Worm (Caenorhabditis elegans): ENCODE measurements around the gene nfyc-1.

DNA sequence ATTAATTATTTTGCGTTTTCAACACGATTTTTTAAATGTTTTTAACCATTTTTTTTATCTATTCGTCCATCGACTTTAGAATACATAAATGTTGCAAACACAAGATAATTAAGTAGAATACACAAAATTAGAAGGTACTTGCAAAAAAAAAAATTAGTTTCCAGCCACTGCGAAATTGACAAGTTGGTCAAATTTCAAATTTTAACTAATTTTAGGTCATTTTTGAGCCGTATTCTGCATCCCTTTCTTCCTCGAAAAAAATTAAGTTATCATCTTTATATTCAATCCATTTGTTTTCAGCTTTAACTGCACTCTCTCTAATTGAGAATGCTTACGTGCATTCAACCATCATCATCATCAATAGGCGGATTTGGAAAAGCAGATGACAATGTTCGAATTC is 25.6 kb downstream of the nfyc-1 start, which contains the start of gene egl-26:
- no peak for TF ChIP-seq nhr-28 (tag; optimal IDR thresholded peaks at IDR 0.05)
- TF ChIP-seq pha-4 (tag; optimal IDR thresholded peaks at IDR 0.05): no peak
- TF ChIP-seq hlh-1 (tag; optimal IDR thresholded peaks at IDR 0.05): no peak
- no peak for TF ChIP-seq unc-39 (tag; optimal IDR thresholded peaks at IDR 0.05)
- TF ChIP-seq unc-62 (GFP tag; optimal IDR thresholded peaks at IDR 0.05): no peak
- no peak for TF ChIP-seq blmp-1 (tag; optimal IDR thresholded peaks at IDR 0.05)
- TF ChIP-seq mep-1 (tag; optimal IDR thresholded peaks at IDR 0.05): no peak
- no peak for TF ChIP-seq nhr-2 (tag; optimal IDR thresholded peaks at IDR 0.05)
- no peak for TF ChIP-seq ceh-39 (tag; optimal IDR thresholded peaks at IDR 0.05)
- no peak for TF ChIP-seq ceh-83 (GFP tag; optimal IDR thresholded peaks at IDR 0.05)
- TF ChIP-seq tbx-8 (GFP tag; optimal IDR thresholded peaks at IDR 0.05): no peak
- TF ChIP-seq lsy-2 (tag; optimal IDR thresholded peaks at IDR 0.05): no peak
- TF ChIP-seq elt-3 (tag; optimal IDR thresholded peaks at IDR 0.05): no peak
- no peak for TF ChIP-seq M03D4.4 (tag; optimal IDR thresholded peaks at IDR 0.05)
